Worm (Caenorhabditis elegans) whole organism, L4 larva: Measurements from ENCODE around the gene acl-1.

ENCODE experiments used
- F10B5.3 ChIP-seq: sonication (generic microtip); optimal IDR thresholded peaks from 2 replicates; lab custom pipeline; 2016; ENCODE audit warnings: mild to moderate bottlenecking, missing genetic modification characterization, missing compliant biosample characterization
- F26F4.8 ChIP-seq: fragments of 200-800 bp; sonication (Bioruptor generic); conservative IDR thresholded peaks from 2 replicates; pipeline ENCODE4 v1.3.6; 2022; ENCODE audit warnings: missing genetic modification characterization, missing compliant biosample characterization
- F37D6.2 ChIP-seq: sonication (generic microtip); optimal IDR thresholded peaks from 2 replicates; lab custom pipeline; 2016; ENCODE audit warnings: mild to moderate bottlenecking, missing genetic modification characterization, missing compliant biosample characterization
- F49E8.2 ChIP-seq: sonication (generic microtip); optimal IDR thresholded peaks from 2 replicates; lab custom pipeline; 2016; ENCODE audit warnings: missing compliant biosample characterization, mild to moderate bottlenecking, missing genetic modification characterization, borderline replicate concordance
- T20F7.1 ChIP-seq: fragments of 200-800 bp; sonication (Bioruptor generic); optimal IDR thresholded peaks from 2 replicates; lab custom pipeline; 2018; ENCODE audit warnings: mild to moderate bottlenecking, missing genetic modification characterization, missing compliant biosample characterization
- Y105C5A.15 ChIP-seq: fragments of 200-800 bp; sonication (Bioruptor generic); IDR thresholded peaks from 2 replicates; pipeline ENCODE4 v1.3.6; 2022; ENCODE audit warnings: missing genetic modification characterization, missing compliant biosample characterization
- Y5F2A.4 ChIP-seq: fragments of 200-800 bp; sonication (Bioruptor generic); optimal IDR thresholded peaks from 2 replicates; lab custom pipeline; 2018; ENCODE audit warnings: mild to moderate bottlenecking, missing genetic modification characterization, missing compliant biosample characterization
- ZK546.5 ChIP-seq, 2 experiments: sonication (generic microtip); optimal IDR thresholded peaks; 2 replicates each; lab custom pipeline; 2017; ENCODE audit warnings: missing biosample characterization in 2 of 2, missing genetic modification characterization in 2 of 2
- ceh-20 ChIP-seq: fragments of 200-800 bp; sonication (Bioruptor generic); IDR thresholded peaks from 2 replicates; pipeline ENCODE4 v1.3.6; 2022; ENCODE audit warnings: missing genetic modification reagents, missing genetic modification characterization, missing compliant biosample characterization
- ceh-44 ChIP-seq: fragments of 200-800 bp; sonication (Bioruptor generic); IDR thresholded peaks from 2 replicates; pipeline ENCODE4 v1.3.6; 2022; ENCODE audit warnings: missing genetic modification reagents, missing genetic modification characterization, missing compliant biosample characterization
- ceh-62 ChIP-seq: sonication (generic microtip); optimal IDR thresholded peaks from 2 replicates; lab custom pipeline; 2017; ENCODE audit warnings: missing biosample characterization, missing genetic modification characterization
- daf-12 ChIP-seq: fragments of 150-350 bp; optimal IDR thresholded peaks from 2 replicates; lab custom pipeline; 2014; ENCODE audit warnings: missing biosample characterization, missing genetic modification reagents, missing genetic modification characterization
- daf-16 ChIP-seq, 3 experiments: sonication (generic microtip); optimal IDR thresholded peaks; 2 replicates each; lab custom pipeline; 2016 to 2017; ENCODE audit warnings: missing genetic modification characterization in 3 of 3, missing genetic modification reagents in 3 of 3, mild to moderate bottlenecking in 2 of 3, missing compliant biosample characterization in 2 of 3, missing biosample characterization in 1 of 3, moderate library complexity in 1 of 3
- dmd-6 ChIP-seq: fragments of 200-800 bp; sonication (Bioruptor generic); IDR thresholded peaks from 2 replicates; pipeline ENCODE4 v1.3.6; 2022; ENCODE audit warnings: missing genetic modification reagents, missing genetic modification characterization, missing compliant biosample characterization
- dmd-8 ChIP-seq: fragments of 200-800 bp; sonication (Bioruptor generic); IDR thresholded peaks from 2 replicates; pipeline ENCODE4 v1.3.6; 2022; ENCODE audit warnings: missing genetic modification characterization, missing compliant biosample characterization
- dpl-1 ChIP-seq: fragments of 150-350 bp; optimal IDR thresholded peaks from 2 replicates; lab custom pipeline; 2014; ENCODE audit warnings: missing biosample characterization, missing genetic modification reagents, missing genetic modification characterization
- dve-1 ChIP-seq: sonication (generic microtip); optimal IDR thresholded peaks from 2 replicates; lab custom pipeline; 2017; ENCODE audit warnings: antibody characterized with exemption, mild to moderate bottlenecking, missing genetic modification characterization, missing compliant biosample characterization; ENCODE audit not compliant: insufficient read depth
- egl-27 ChIP-seq: sonication (generic microtip); optimal IDR thresholded peaks from 3 replicates; lab custom pipeline; 2017; ENCODE audit warnings: missing biosample characterization, missing genetic modification reagents, missing genetic modification characterization
- fkh-10 ChIP-seq: fragments of 150-350 bp; optimal IDR thresholded peaks from 2 replicates; lab custom pipeline; 2014; ENCODE audit warnings: missing biosample characterization, missing genetic modification reagents, missing genetic modification characterization
- fos-1 ChIP-seq: fragments of 150-350 bp; optimal IDR thresholded peaks from 2 replicates; lab custom pipeline; 2014; ENCODE audit warnings: missing biosample characterization, missing genetic modification characterization
- gei-8 ChIP-seq: fragments of 200-800 bp; sonication (Bioruptor generic); optimal IDR thresholded peaks from 2 replicates; lab custom pipeline; 2018; ENCODE audit warnings: mild to moderate bottlenecking, missing genetic modification characterization, missing compliant biosample characterization
- hif-1 ChIP-seq, 2 experiments: sonication (generic microtip); optimal IDR thresholded peaks; 2 replicates each; lab custom pipeline; 2016 to 2017; ENCODE audit warnings: missing compliant biosample characterization in 2 of 2, missing genetic modification characterization in 2 of 2, missing genetic modification reagents in 2 of 2, missing genotype in 2 of 2, mild to moderate bottlenecking in 1 of 2
- hlh-11 ChIP-seq: fragments of 200-800 bp; sonication (Bioruptor generic); optimal IDR thresholded peaks from 2 replicates; lab custom pipeline; 2018; ENCODE audit warnings: mild to moderate bottlenecking, missing genetic modification characterization, missing compliant biosample characterization
- hlh-30 ChIP-seq: sonication (generic microtip); optimal IDR thresholded peaks from 2 replicates; lab custom pipeline; 2017; ENCODE audit warnings: antibody characterized with exemption, mild to moderate bottlenecking, missing genetic modification characterization, missing compliant biosample characterization; ENCODE audit not compliant: insufficient read depth
- jun-1 ChIP-seq: fragments of 150-350 bp; optimal IDR thresholded peaks from 2 replicates; lab custom pipeline; 2014; ENCODE audit warnings: missing biosample characterization, missing genetic modification reagents, missing genetic modification characterization
- lin-1 ChIP-seq: fragments of 200-800 bp; sonication (Bioruptor generic); IDR thresholded peaks from 2 replicates; pipeline ENCODE4 v1.3.6; 2022; ENCODE audit warnings: missing genetic modification reagents, missing genetic modification characterization, missing compliant biosample characterization
- lin-38 ChIP-seq: fragments of 200-800 bp; sonication (Bioruptor generic); IDR thresholded peaks from 2 replicates; pipeline ENCODE4 v1.3.6; 2022; ENCODE audit warnings: missing genetic modification reagents, missing genetic modification characterization, missing compliant biosample characterization
- mdl-1 ChIP-seq, 2 experiments: fragments of 150-350 bp in 1 of 2; sonication (generic microtip) in 1 of 2; optimal IDR thresholded peaks; 2 replicates each; lab custom pipeline; 2014 to 2017; ENCODE audit warnings: missing biosample characterization in 2 of 2, missing genetic modification characterization in 2 of 2
- nhr-102 ChIP-seq: sonication (generic microtip); optimal IDR thresholded peaks from 2 replicates; lab custom pipeline; 2016; ENCODE audit warnings: mild to moderate bottlenecking, missing genetic modification characterization, moderate library complexity, missing compliant biosample characterization
- nhr-11 ChIP-seq: fragments of 150-350 bp; optimal IDR thresholded peaks from 2 replicates; lab custom pipeline; 2014; ENCODE audit warnings: missing biosample characterization, missing genetic modification characterization
- nhr-25 ChIP-seq: sonication (generic microtip); optimal IDR thresholded peaks from 2 replicates; lab custom pipeline; 2017; ENCODE audit warnings: missing genetic modification characterization, mild to moderate bottlenecking, missing compliant biosample characterization, antibody characterized with exemption, moderate library complexity, borderline replicate concordance; ENCODE audit not compliant: insufficient read depth
- nhr-28 ChIP-seq: fragments of 150-350 bp; optimal IDR thresholded peaks from 2 replicates; lab custom pipeline; 2014; ENCODE audit warnings: missing biosample characterization, missing genetic modification characterization
- nhr-41 ChIP-seq: fragments of 200-800 bp; sonication (Bioruptor generic); IDR thresholded peaks from 2 replicates; pipeline ENCODE4 v1.3.6; 2022; ENCODE audit warnings: missing genetic modification reagents, missing genetic modification characterization, missing compliant biosample characterization
- nhr-6 ChIP-seq: fragments of 150-350 bp; optimal IDR thresholded peaks from 2 replicates; lab custom pipeline; 2014; ENCODE audit warnings: missing biosample characterization, missing genetic modification characterization
- php-3 ChIP-seq: fragments of 200-800 bp; sonication (Bioruptor generic); IDR thresholded peaks from 2 replicates; pipeline ENCODE4 v1.3.6; 2022; ENCODE audit warnings: missing genetic modification reagents, missing genetic modification characterization, missing compliant biosample characterization
- rbr-2 ChIP-seq: sonication (generic microtip); optimal IDR thresholded peaks from 2 replicates; lab custom pipeline; 2016; ENCODE audit warnings: missing genotype, missing genetic modification characterization, missing compliant biosample characterization
- snpc-1.2 ChIP-seq: fragments of 200-800 bp; sonication (Bioruptor generic); IDR thresholded peaks from 2 replicates; pipeline ENCODE4 v1.3.6; 2022; ENCODE audit warnings: missing genetic modification reagents, missing genetic modification characterization, missing compliant biosample characterization
- snpc-4 ChIP-seq: fragments of 150-350 bp; optimal IDR thresholded peaks from 2 replicates; lab custom pipeline; 2014; ENCODE audit warnings: missing biosample characterization, missing genetic modification characterization
- spr-3 ChIP-seq: fragments of 200-800 bp; sonication (Bioruptor generic); optimal IDR thresholded peaks from 2 replicates; lab custom pipeline; 2018; ENCODE audit warnings: mild to moderate bottlenecking, missing genetic modification characterization, missing compliant biosample characterization
- tag-97 ChIP-seq: fragments of 200-800 bp; sonication (Bioruptor generic); IDR thresholded peaks from 2 replicates; pipeline ENCODE4 v1.3.6; 2022; ENCODE audit warnings: missing genetic modification characterization, missing compliant biosample characterization
- tra-1 ChIP-seq: fragments of 200-800 bp; sonication (Bioruptor generic); IDR thresholded peaks from 2 replicates; pipeline ENCODE4 v1.3.6; 2022; ENCODE audit warnings: missing genetic modification reagents, missing genetic modification characterization, missing compliant biosample characterization
- unc-39 ChIP-seq: sonication (generic microtip); optimal IDR thresholded peaks from 2 replicates; lab custom pipeline; 2017; ENCODE audit warnings: missing biosample characterization, missing genetic modification characterization
- zag-1 ChIP-seq: fragments of 150-350 bp; optimal IDR thresholded peaks from 2 replicates; lab custom pipeline; 2014; ENCODE audit warnings: missing biosample characterization, missing genetic modification characterization
- zfp-3 ChIP-seq: fragments of 200-800 bp; sonication (Bioruptor generic); conservative IDR thresholded peaks from 2 replicates; pipeline ENCODE4 v1.3.6; 2022; ENCODE audit warnings: missing genetic modification reagents, missing genetic modification characterization, missing compliant biosample characterization
- zip-11 ChIP-seq: fragments of 200-800 bp; sonication (Bioruptor generic); IDR thresholded peaks from 2 replicates; pipeline ENCODE4 v1.3.6; 2022; ENCODE audit warnings: missing genetic modification characterization, missing compliant biosample characterization
- zip-2 ChIP-seq: fragments of 150-350 bp; optimal IDR thresholded peaks from 2 replicates; lab custom pipeline; 2014; ENCODE audit warnings: missing biosample characterization, missing genetic modification characterization

acl-1 gene

DNA sequence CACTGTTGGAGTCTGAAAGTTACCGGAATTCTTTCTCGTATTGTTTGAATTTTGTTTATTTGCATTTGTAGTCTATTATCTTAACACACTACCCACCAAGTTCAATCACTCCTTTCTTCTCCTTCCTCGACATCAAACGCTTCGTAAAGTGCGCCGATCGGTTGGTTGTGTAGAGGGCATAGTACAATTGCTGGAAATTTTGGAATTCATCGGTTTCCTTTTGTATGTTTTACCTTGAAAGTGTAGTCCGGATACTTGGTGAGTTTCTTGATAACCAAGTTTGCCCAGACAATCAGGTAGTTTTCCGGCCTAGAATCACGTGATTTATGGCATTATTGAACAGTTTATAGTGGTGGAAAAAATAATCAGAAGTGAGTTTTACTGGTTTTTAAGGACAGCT is 3.1 kb upstream of the acl-1 start (continued):
- TF ChIP-seq F26F4.8 (GFP tag; lab: Robert Waterston, UW), result no peak
- TF ChIP-seq ceh-62, result no peak

DNA sequence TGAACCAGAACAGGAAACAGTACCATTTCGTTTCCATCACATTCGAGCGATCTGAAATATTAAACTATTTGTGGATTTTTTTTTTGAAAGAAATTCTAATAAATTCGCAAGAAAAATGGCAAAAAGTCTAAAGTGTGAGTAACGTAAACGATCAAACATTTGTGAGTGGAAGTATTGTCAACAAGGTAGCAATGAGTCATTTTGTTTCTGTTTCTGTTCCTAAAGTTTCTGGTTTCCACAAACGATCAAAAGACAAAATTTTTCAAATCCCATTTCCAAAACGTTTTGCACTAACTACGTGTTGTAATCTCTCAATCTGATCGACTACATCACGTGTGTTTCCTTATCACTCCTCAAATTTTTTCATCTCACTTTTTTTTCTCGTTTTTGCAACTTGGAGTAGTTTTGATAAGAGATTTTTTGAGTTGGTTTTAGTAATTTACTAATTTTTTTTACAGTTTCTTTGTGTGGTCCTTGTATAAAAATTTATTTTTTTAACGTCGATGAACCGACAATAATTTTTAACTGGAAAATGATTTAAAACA is 2.1 kb upstream of the acl-1 start, which contains the start of gene F59F4.3:
TSS of gene F59F4.3 (minus strand) at position 51 of the 545 bp plus-strand sequence.
- TF ChIP-seq daf-12 (tag; lab: Kevin White, UChicago), result no peak
- TF ChIP-seq ZK546.5 (tag; optimal IDR thresholded peaks at IDR 0.05; lab: Kevin White, UChicago), result no peak
- no peak for TF ChIP-seq fkh-10 (GFP tag; lab: Kevin White, UChicago)
- TF ChIP-seq ceh-20 (GFP tag; lab: Robert Waterston, UW), result no peak
- TF ChIP-seq zfp-3 (GFP tag; lab: Robert Waterston, UW), result no peak
- no peak for TF ChIP-seq snpc-4 (tag; lab: Kevin White, UChicago)
- no peak for TF ChIP-seq zag-1 (tag; lab: Kevin White, UChicago)
- TF ChIP-seq unc-39, result no peak
- TF ChIP-seq dmd-6, result peak; percentile 40
- no peak for TF ChIP-seq nhr-6 (tag; lab: Kevin White, UChicago)
- no peak for TF ChIP-seq T20F7.1 (GFP tag; lab: Kevin White, UChicago)
- no peak for TF ChIP-seq nhr-41 (GFP tag; lab: Robert Waterston, UW)
- TF ChIP-seq tag-97 (GFP tag; lab: Robert Waterston, UW), result no peak
- TF ChIP-seq hif-1 (tag; optimal IDR thresholded peaks at IDR 0.05; lab: Kevin White, UChicago), result no peak
- peak; percentile 9 for TF ChIP-seq hlh-30
- no peak for TF ChIP-seq rbr-2 (tag; lab: Kevin White, UChicago)
- no peak for TF ChIP-seq Y105C5A.15 (GFP tag; lab: Robert Waterston, UW)
- no peak for TF ChIP-seq dpl-1
- no peak for TF ChIP-seq lin-38 (GFP tag; lab: Robert Waterston, UW)
- no peak for TF ChIP-seq egl-27
- no peak for TF ChIP-seq snpc-1.2
- no peak for TF ChIP-seq ceh-62
- no peak for TF ChIP-seq F37D6.2 (tag; lab: Kevin White, UChicago)
- peak; percentile 68 for TF ChIP-seq dve-1
- TF ChIP-seq jun-1 (tag; lab: Kevin White, UChicago), result no peak
- no peak for TF ChIP-seq fos-1
- TF ChIP-seq php-3 (GFP tag; lab: Robert Waterston, UW), result no peak
- no peak for TF ChIP-seq F26F4.8 (GFP tag; lab: Robert Waterston, UW)
- TF ChIP-seq tra-1 (GFP tag; lab: Robert Waterston, UW), result no peak
- TF ChIP-seq mdl-1 (tag; optimal IDR thresholded peaks at IDR 0.05; lab: Kevin White, UChicago), result peak in 1 of 2 experiments; percentile 22
- TF ChIP-seq daf-16 (GFP tag; optimal IDR thresholded peaks at IDR 0.05; lab: Kevin White, UChicago), result no peak
- peak; percentile 19 for TF ChIP-seq daf-16 (tag; optimal IDR thresholded peaks at IDR 0.05; lab: Kevin White, UChicago)
- no peak for TF ChIP-seq F10B5.3
- TF ChIP-seq ceh-44 (GFP tag; lab: Robert Waterston, UW), result no peak
- TF ChIP-seq Y5F2A.4 (GFP tag; lab: Kevin White, UChicago), result no peak
- no peak for TF ChIP-seq zip-2 (tag; lab: Kevin White, UChicago)
- TF ChIP-seq spr-3, result no peak
- peak; percentile 64 for TF ChIP-seq nhr-28
- no peak for TF ChIP-seq dmd-8 (GFP tag; lab: Robert Waterston, UW)
- TF ChIP-seq zip-11 (GFP tag; lab: Robert Waterston, UW), result no peak
- TF ChIP-seq nhr-11 (tag; lab: Kevin White, UChicago), result no peak
- TF ChIP-seq nhr-102, result no peak
- no peak for TF ChIP-seq F49E8.2 (tag; lab: Kevin White, UChicago)
- no peak for TF ChIP-seq gei-8 (GFP tag; lab: Kevin White, UChicago)
- TF ChIP-seq lin-1 (GFP tag; lab: Robert Waterston, UW), result no peak
- TF ChIP-seq hlh-11 (tag; lab: Kevin White, UChicago), result peak; percentile 3
- TF ChIP-seq nhr-25 (tag; lab: Kevin White, UChicago), result no peak
